Worm (Caenorhabditis elegans) whole organism, L4/young adult: ENCODE data around the gene fbxa-189.

Source experiments
- W03F9.2 ChIP-seq: fragments of 150-350 bp; optimal IDR thresholded peaks from 2 replicates; lab custom pipeline; 2014; ENCODE audit warnings: missing biosample characterization, missing genetic modification characterization
- dao-5 ChIP-seq: sonication (generic microtip); optimal IDR thresholded peaks from 2 replicates; lab custom pipeline; 2016; ENCODE audit warnings: missing genotype, missing genetic modification characterization, moderate library complexity, missing compliant biosample characterization
- him-1 ChIP-seq: sonication (generic microtip); optimal IDR thresholded peaks from 2 replicates; lab custom pipeline; 2016; ENCODE audit warnings: missing genotype, missing genetic modification reagents, missing genetic modification characterization, missing compliant biosample characterization

DNA sequence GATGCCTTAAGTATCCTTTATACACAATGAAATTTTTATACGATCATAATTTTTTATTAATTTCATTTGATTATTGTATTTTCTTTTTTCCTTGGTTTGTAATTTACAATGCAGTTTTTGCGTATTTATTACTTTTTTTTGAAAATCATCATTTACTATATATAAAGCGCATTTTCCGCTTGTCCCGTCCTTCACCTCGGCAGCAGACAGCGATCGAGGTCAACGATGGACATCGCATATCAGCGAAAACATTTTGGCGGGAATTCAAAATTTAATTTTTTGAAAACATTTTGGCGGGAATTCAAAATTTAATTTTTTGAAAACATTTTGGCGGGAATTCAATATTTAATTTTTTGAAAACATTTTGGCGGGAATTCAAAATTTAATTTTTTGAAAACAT is 37.1 kb upstream of the fbxa-189 start:
- TF ChIP-seq him-1 (no peak), W03F9.2 (tag; lab: Kevin White, UChicago) (no peak), dao-5 (tag; lab: Kevin White, UChicago) (no peak)
